Worm (Caenorhabditis elegans): Measurements from ENCODE around the gene btb-4.

Gene btb-4

DNA sequence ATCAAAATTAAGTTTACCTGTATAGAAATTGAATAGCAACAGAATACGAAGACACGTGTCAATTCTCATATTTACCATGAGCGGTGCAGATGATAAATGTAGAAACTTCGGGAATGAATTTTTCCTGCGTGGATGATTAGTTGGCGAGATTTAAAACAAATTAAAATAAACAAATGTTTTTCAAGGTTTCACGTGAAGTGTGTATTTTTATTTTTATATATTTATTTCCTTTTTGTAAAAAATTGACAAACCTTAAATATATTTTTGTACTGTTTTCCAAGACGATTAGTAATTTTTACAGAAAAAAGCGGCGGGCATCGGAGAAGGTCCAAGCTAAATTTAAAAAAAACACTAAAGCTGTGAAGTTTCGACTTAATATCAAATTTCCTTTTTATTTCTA is 43.4 kb downstream of the btb-4 start, which contains the start of gene F07E5.8:
Gene F07E5.8, minus strand, starts transcription at position 101 of the 400 bp plus-strand sequence.
- no peak for TF ChIP-seq dpl-1 (GFP tag; optimal IDR thresholded peaks at IDR 0.05)
- TF ChIP-seq hmg-1.1 (GFP tag; IDR thresholded peaks at IDR 0.05), result no peak
- no peak for TF ChIP-seq ZK337.2 (GFP tag; IDR thresholded peaks at IDR 0.05)
- TF ChIP-seq lim-7 (GFP tag; IDR thresholded peaks at IDR 0.05), result no peak
- TF ChIP-seq ztf-11 (tag; optimal IDR thresholded peaks at IDR 0.05), result no peak
- TF ChIP-seq nhr-11 (tag; optimal IDR thresholded peaks at IDR 0.05), result no peak
- no peak for TF ChIP-seq hlh-30 (tag; optimal IDR thresholded peaks at IDR 0.05; ENCODE audit: insufficient read depth)
- no peak for TF ChIP-seq nhr-41 (GFP tag; IDR thresholded peaks at IDR 0.05)
- no peak for TF ChIP-seq Y105C5A.15 (GFP tag; IDR thresholded peaks at IDR 0.05)

ce11 chrII:2076467-2076866 is 44.4 kb downstream of the btb-4 start:
- TF ChIP-seq F49E8.2 (tag; optimal IDR thresholded peaks at IDR 0.05; ENCODE audit: borderline replicate concordance), result no peak
- TF ChIP-seq unc-62 (GFP tag; optimal IDR thresholded peaks at IDR 0.05 in 1 of 2), result peak in 1 of 2 experiments; percentile 95
- TF ChIP-seq unc-62 (tag; optimal IDR thresholded peaks at IDR 0.05), result no peak

DNA sequence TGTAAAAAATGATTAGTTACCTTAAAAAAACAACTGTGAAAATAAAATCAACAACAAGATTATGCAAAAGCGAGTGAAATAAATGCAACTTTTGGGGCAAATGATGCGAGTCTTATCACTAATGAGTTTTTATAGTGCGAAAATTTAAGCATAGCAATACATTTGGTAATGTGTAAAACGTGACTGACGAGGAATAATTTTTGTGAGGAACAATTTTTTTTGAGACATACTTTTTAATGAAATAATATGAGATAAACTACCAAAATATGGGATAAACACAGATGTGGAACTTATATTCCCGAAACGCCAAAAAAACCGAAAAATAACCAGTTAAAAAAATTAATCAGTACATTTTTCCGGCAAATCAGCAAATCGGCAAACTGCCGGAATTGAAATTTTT is 48.3 kb downstream of the btb-4 start, which contains the start of gene F07E5.9:
Gene F07E5.9, minus strand, starts transcription at position 101 of the 400 bp plus-strand sequence.
- TF ChIP-seq dpl-1 (GFP tag; optimal IDR thresholded peaks at IDR 0.05), result no peak
- TF ChIP-seq unc-62 (GFP tag; optimal IDR thresholded peaks at IDR 0.05 in 1 of 2), result no peak
- TF ChIP-seq unc-62 (tag; optimal IDR thresholded peaks at IDR 0.05), result no peak
- TF ChIP-seq nhr-11 (tag; optimal IDR thresholded peaks at IDR 0.05), result no peak
- no peak for TF ChIP-seq nhr-237 (tag; optimal IDR thresholded peaks at IDR 0.05)
- TF ChIP-seq php-3 (GFP tag; IDR thresholded peaks at IDR 0.05), result no peak
- no peak for TF ChIP-seq spr-1 (tag; optimal IDR thresholded peaks at IDR 0.05)
- no peak for TF ChIP-seq dmd-8 (GFP tag; IDR thresholded peaks at IDR 0.05)
- no peak for TF ChIP-seq D1046.2 (GFP tag; IDR thresholded peaks at IDR 0.05)
- no peak for TF ChIP-seq tra-1 (GFP tag; IDR thresholded peaks at IDR 0.05)
- TF ChIP-seq ZK546.5 (tag; optimal IDR thresholded peaks at IDR 0.05), result no peak
- TF ChIP-seq lin-1 (GFP tag; IDR thresholded peaks at IDR 0.05), result no peak
- no peak for TF ChIP-seq spr-3 (GFP tag; optimal IDR thresholded peaks at IDR 0.05)
- TF ChIP-seq nhr-42 (GFP tag; IDR thresholded peaks at IDR 0.05), result no peak
- no peak for TF ChIP-seq ceh-82 (tag; optimal IDR thresholded peaks at IDR 0.05)
- TF ChIP-seq F10B5.3 (tag; optimal IDR thresholded peaks at IDR 0.05), result no peak
- TF ChIP-seq fos-1 (tag; optimal IDR thresholded peaks at IDR 0.05), result no peak
- TF ChIP-seq zip-2 (tag; optimal IDR thresholded peaks at IDR 0.05), result no peak
- TF ChIP-seq lir-3 (tag; optimal IDR thresholded peaks at IDR 0.05), result no peak
- no peak for TF ChIP-seq ceh-32 (tag; optimal IDR thresholded peaks at IDR 0.05; ENCODE audit: poor library complexity)
- no peak for TF ChIP-seq zag-1 (tag; optimal IDR thresholded peaks at IDR 0.05)

ce11 chrII:2081257-2081656 is 49.1 kb downstream of the btb-4 start, which contains the start of gene T16A1.4:
Gene T16A1.4 (plus strand): TSS chrII:2081557.
- TF ChIP-seq vab-7 (GFP tag; IDR thresholded peaks at IDR 0.05) (no peak), ZK546.5 (tag; optimal IDR thresholded peaks at IDR 0.05) (no peak), ztf-7 (tag; optimal IDR thresholded peaks at IDR 0.05) (no peak), hlh-11 (tag; optimal IDR thresholded peaks at IDR 0.05) (no peak), ceh-32 (tag; optimal IDR thresholded peaks at IDR 0.05; ENCODE audit: poor library complexity) (no peak), ceh-20 (GFP tag; IDR thresholded peaks at IDR 0.05) (no peak), daf-16 (GFP tag; optimal IDR thresholded peaks at IDR 0.05) (no peak), daf-16 (tag; optimal IDR thresholded peaks at IDR 0.05) (no peak), nhr-77 (tag; optimal IDR thresholded peaks at IDR 0.05) (no peak), ceh-82 (tag; optimal IDR thresholded peaks at IDR 0.05) (no peak)
